Worm (Caenorhabditis elegans): ENCODE measurements around the gene ftn-1.

ce11 chrV:7525695-7526094 is 21.7 kb downstream of the ftn-1 start, which contains the start of gene C54F6.18:
- no peak for TF ChIP-seq aly-2 (tag; optimal IDR thresholded peaks at IDR 0.05)
- TF ChIP-seq fkh-10 (GFP tag; optimal IDR thresholded peaks at IDR 0.05) = no peak
- no peak for TF ChIP-seq unc-39 (tag; optimal IDR thresholded peaks at IDR 0.05)
